Fruit fly (Drosophila melanogaster): ENCODE results near the gene CG13051.

dm6 chr3L:16262440-16262839 lies 2.5 kb downstream of the CG13051 start, which contains the start of gene CG13071:
- TF ChIP-seq dsf (GFP tag; optimal IDR thresholded peaks at IDR 0.05; ENCODE audit: borderline replicate concordance) (no peak), Rel (GFP tag; optimal IDR thresholded peaks at IDR 0.05) (no peak), Rel (tag; optimal IDR thresholded peaks at IDR 0.05) (no peak), jim (GFP tag; optimal IDR thresholded peaks at IDR 0.05) (no peak), ey (GFP tag; optimal IDR thresholded peaks at IDR 0.05) (no peak), OdsH (GFP tag; optimal IDR thresholded peaks at IDR 0.05) (no peak)
